Fruit fly (Drosophila melanogaster) whole organism, adult: ENCODE data around the gene DnaJ-H.

Experiments
- Mnt ChIP-seq: fragments of 200-800 bp; sonication (Bioruptor generic); optimal IDR thresholded peaks from 2 replicates; lab custom pipeline; 2016; ENCODE audit warnings: missing biosample characterization, mild to moderate bottlenecking, missing genetic modification characterization
- bab1 ChIP-seq: fragments of 200-800 bp; sonication (Bioruptor generic); optimal IDR thresholded peaks from 3 replicates; lab custom pipeline; 2019; ENCODE audit warnings: missing biosample characterization, mild to moderate bottlenecking, missing genetic modification characterization, moderate library complexity
- toe ChIP-seq: fragments of 200-800 bp; sonication (Bioruptor generic); optimal IDR thresholded peaks from 2 replicates; lab custom pipeline; 2016; ENCODE audit warnings: missing biosample characterization, missing genetic modification characterization

DNA sequence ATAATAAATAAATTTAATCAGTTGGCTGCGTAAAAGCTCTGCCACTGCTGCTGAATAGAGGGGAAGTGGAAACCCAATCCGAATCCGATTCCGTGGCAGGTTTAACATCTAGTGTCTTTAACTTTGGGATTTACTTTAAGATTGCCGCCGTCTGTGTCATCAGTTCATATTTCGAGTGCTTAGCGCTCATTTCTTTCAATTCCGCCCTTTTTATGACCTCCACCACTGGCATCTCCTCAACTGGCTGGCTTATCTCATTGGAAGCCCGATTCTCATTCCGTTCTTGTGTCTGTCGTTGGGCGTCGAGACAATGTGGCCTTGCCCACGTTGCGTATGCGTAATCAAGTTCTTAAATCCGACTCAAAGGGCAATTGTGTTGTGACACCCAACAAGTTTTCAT, 25.0 kb downstream of the DnaJ-H start:
- TF ChIP-seq Mnt (GFP tag; lab: Kevin White, UChicago) (no peak), bab1 (no peak), toe (GFP tag; lab: Kevin White, UChicago) (no peak)
